Fruit fly (Drosophila melanogaster) whole organism, embryonic: ENCODE results near the gene SLC5A11.

Experiments used
- BEAF-32 ChIP-seq: fragments of 200-800 bp; sonication (Bioruptor generic); optimal IDR thresholded peaks from 3 replicates; lab custom pipeline; 2017; ENCODE audit warnings: missing biosample characterization, missing genetic modification characterization, mild to moderate bottlenecking, moderate library complexity, missing genetic modification reagents
- C15 ChIP-seq: fragments of 200-800 bp; sonication (Bioruptor generic); IDR thresholded peaks from 3 replicates; pipeline ENCODE4 v1.3.6; 2022; ENCODE audit warnings: missing biosample characterization, missing genetic modification characterization
- CG10274 ChIP-seq: fragments of 200-800 bp; sonication (Bioruptor generic); optimal IDR thresholded peaks from 3 replicates; lab custom pipeline; 2017; ENCODE audit warnings: missing biosample characterization, mild to moderate bottlenecking, missing genetic modification characterization
- CG10321 ChIP-seq: fragments of 200-800 bp; sonication (Bioruptor generic); IDR thresholded peaks from 2 replicates; pipeline ENCODE4 v1.3.6; 2022; ENCODE audit warnings: missing biosample characterization, missing genetic modification characterization
- CG10654 ChIP-seq: fragments of 200-800 bp; sonication (Bioruptor generic); optimal IDR thresholded peaks from 2 replicates; lab custom pipeline; 2016; ENCODE audit warnings: missing biosample characterization, missing genetic modification characterization
- CG11456 ChIP-seq: fragments of 200-800 bp; sonication (Bioruptor generic); IDR thresholded peaks from 3 replicates; pipeline ENCODE4 v1.3.6; 2022; ENCODE audit warnings: missing biosample characterization, missing genetic modification characterization
- CG11560 ChIP-seq: fragments of 200-800 bp; sonication (Bioruptor generic); IDR thresholded peaks from 3 replicates; pipeline ENCODE4 v1.3.6; 2022; ENCODE audit warnings: missing biosample characterization, missing genetic modification characterization
- CG11695 ChIP-seq: fragments of 200-800 bp; sonication (Bioruptor generic); IDR thresholded peaks from 3 replicates; pipeline ENCODE4 v1.3.6; 2022; ENCODE audit warnings: missing biosample characterization, missing genetic modification characterization
- CG12071 ChIP-seq: fragments of 200-800 bp; sonication (Bioruptor generic); optimal IDR thresholded peaks from 3 replicates; lab custom pipeline; 2018; ENCODE audit warnings: missing biosample characterization, mild to moderate bottlenecking, missing genetic modification characterization
- CG12299 ChIP-seq: fragments of 200-800 bp; sonication (Bioruptor generic); optimal IDR thresholded peaks from 2 replicates; lab custom pipeline; 2018; ENCODE audit warnings: missing biosample characterization, mild to moderate bottlenecking, missing genetic modification characterization
- CG13123 ChIP-seq: fragments of 200-800 bp; sonication (Bioruptor generic); optimal IDR thresholded peaks from 2 replicates; lab custom pipeline; 2016; ENCODE audit warnings: missing biosample characterization, missing genetic modification characterization
- CG1529 ChIP-seq: fragments of 200-800 bp; sonication (Bioruptor generic); optimal IDR thresholded peaks from 3 replicates; lab custom pipeline; 2018; ENCODE audit warnings: missing biosample characterization, missing genetic modification characterization
- CG1602 ChIP-seq: fragments of 200-800 bp; sonication (Bioruptor generic); optimal IDR thresholded peaks from 3 replicates; lab custom pipeline; 2016; ENCODE audit warnings: missing biosample characterization, missing genetic modification characterization
- CG17359 ChIP-seq: fragments of 200-800 bp; sonication (Bioruptor generic); optimal IDR thresholded peaks from 3 replicates; lab custom pipeline; 2018; ENCODE audit warnings: missing biosample characterization, mild to moderate bottlenecking, missing genetic modification characterization, moderate library complexity
- CG32767 ChIP-seq: fragments of 200-800 bp; sonication (Bioruptor generic); IDR thresholded peaks from 2 replicates; pipeline ENCODE4 v1.3.6; 2022; ENCODE audit warnings: missing biosample characterization, missing genetic modification characterization
- CG33557 ChIP-seq: fragments of 200-800 bp; sonication (Bioruptor generic); optimal IDR thresholded peaks from 2 replicates; lab custom pipeline; 2019; ENCODE audit warnings: missing biosample characterization, mild to moderate bottlenecking, missing genetic modification characterization, moderate library complexity
- CG3847 ChIP-seq: fragments of 200-800 bp; sonication (Bioruptor generic); IDR thresholded peaks from 2 replicates; pipeline ENCODE4 v1.3.6; 2022; ENCODE audit warnings: missing biosample characterization, missing genetic modification characterization
- CG4328 ChIP-seq: fragments of 200-800 bp; sonication (Bioruptor generic); optimal IDR thresholded peaks from 3 replicates; lab custom pipeline; 2017; ENCODE audit warnings: missing biosample characterization, missing genetic modification reagents, missing genetic modification characterization
- CG5953 ChIP-seq: fragments of 200-800 bp; sonication (Bioruptor generic); IDR thresholded peaks from 2 replicates; pipeline ENCODE4 v1.3.6; 2022; ENCODE audit warnings: missing biosample characterization, missing genetic modification characterization
- CG6791 ChIP-seq: fragments of 200-800 bp; sonication (Bioruptor generic); IDR thresholded peaks from 3 replicates; pipeline ENCODE4 v1.3.6; 2022; ENCODE audit warnings: missing biosample characterization, missing genetic modification characterization; ENCODE audit not compliant: partially characterized antibody
- CG8478 ChIP-seq: fragments of >200 bp; optimal IDR thresholded peaks from 2 replicates; lab custom pipeline; 2018
- CG9727 ChIP-seq: fragments of 200-800 bp; sonication (Bioruptor generic); optimal IDR thresholded peaks from 3 replicates; lab custom pipeline; 2017; ENCODE audit warnings: missing biosample characterization, mild to moderate bottlenecking, missing genetic modification characterization
- CG9817 ChIP-seq: fragments of 200-800 bp; sonication (Bioruptor generic); optimal IDR thresholded peaks from 2 replicates; lab custom pipeline; 2018; ENCODE audit warnings: missing biosample characterization, mild to moderate bottlenecking, missing genetic modification characterization, moderate library complexity
- E2f2 ChIP-seq: fragments of 200-800 bp; sonication (Bioruptor generic); IDR thresholded peaks from 2 replicates; pipeline ENCODE4 v1.3.6; 2022; ENCODE audit warnings: missing biosample characterization, missing genetic modification characterization
- Elba2 ChIP-seq: fragments of 200-800 bp; sonication (Bioruptor generic); optimal IDR thresholded peaks from 3 replicates; lab custom pipeline; 2016; ENCODE audit warnings: missing biosample characterization, missing genetic modification characterization
- HLH54F ChIP-seq: fragments of 200-800 bp; sonication (Bioruptor generic); optimal IDR thresholded peaks from 3 replicates; lab custom pipeline; 2016; ENCODE audit warnings: missing biosample characterization, missing genetic modification characterization
- HLHmδ ChIP-seq: fragments of 200-800 bp; sonication (Bioruptor generic); optimal IDR thresholded peaks from 2 replicates; lab custom pipeline; 2018; ENCODE audit warnings: missing biosample characterization, mild to moderate bottlenecking, missing genetic modification characterization, moderate library complexity
- Hr39 ChIP-seq: fragments of >200 bp; optimal IDR thresholded peaks from 2 replicates; lab custom pipeline; 2017
- NFAT ChIP-seq: fragments of 200-800 bp; sonication (Bioruptor generic); IDR thresholded peaks from 2 replicates; pipeline ENCODE4 v1.3.6; 2022; ENCODE audit warnings: missing biosample characterization, missing genetic modification characterization
- Nf-YB ChIP-seq: fragments of 200-800 bp; sonication (Bioruptor generic); optimal IDR thresholded peaks from 3 replicates; lab custom pipeline; 2019; ENCODE audit warnings: missing biosample characterization, mild to moderate bottlenecking, missing genetic modification characterization, moderate library complexity
- Oli ChIP-seq: fragments of 200-800 bp; sonication (Bioruptor generic); optimal IDR thresholded peaks from 2 replicates; lab custom pipeline; 2018; ENCODE audit warnings: missing biosample characterization, mild to moderate bottlenecking, missing genetic modification characterization, moderate library complexity
- Sox100B ChIP-seq: fragments of 200-800 bp; sonication (Bioruptor generic); optimal IDR thresholded peaks from 3 replicates; lab custom pipeline; 2018; ENCODE audit warnings: missing biosample characterization, mild to moderate bottlenecking, missing genetic modification characterization
- Sox102F ChIP-seq: fragments of 200-800 bp; sonication (Bioruptor generic); optimal IDR thresholded peaks from 2 replicates; lab custom pipeline; 2018; ENCODE audit warnings: missing biosample characterization, mild to moderate bottlenecking, missing genetic modification characterization, moderate library complexity
- Ssrp ChIP-seq: fragments of 200-800 bp; sonication (Bioruptor generic); optimal IDR thresholded peaks from 2 replicates; lab custom pipeline; 2018; ENCODE audit warnings: missing biosample characterization, mild to moderate bottlenecking, missing genetic modification characterization, moderate library complexity
- al ChIP-seq: fragments of 200-800 bp; sonication (Bioruptor generic); IDR thresholded peaks from 2 replicates; pipeline ENCODE4 v1.3.6; 2022; ENCODE audit warnings: missing biosample characterization, missing genetic modification characterization
- btn ChIP-seq: fragments of 200-800 bp; sonication (Bioruptor generic); optimal IDR thresholded peaks from 2 replicates; lab custom pipeline; 2016; ENCODE audit warnings: missing biosample characterization, missing genetic modification characterization
- chn ChIP-seq: fragments of 200-800 bp; sonication (Bioruptor generic); optimal IDR thresholded peaks from 2 replicates; lab custom pipeline; 2016; ENCODE audit warnings: missing biosample characterization, missing genetic modification characterization
- crc ChIP-seq: fragments of 200-800 bp; sonication (Bioruptor generic); optimal IDR thresholded peaks from 2 replicates; lab custom pipeline; 2016; ENCODE audit warnings: missing biosample characterization, missing genetic modification characterization
- disco-r ChIP-seq: fragments of 200-800 bp; sonication (Bioruptor generic); optimal IDR thresholded peaks from 2 replicates; lab custom pipeline; 2016; ENCODE audit warnings: missing biosample characterization, missing genetic modification characterization
- dmrt99B ChIP-seq: fragments of 200-800 bp; sonication (Bioruptor generic); optimal IDR thresholded peaks from 2 replicates; lab custom pipeline; 2018; ENCODE audit warnings: missing biosample characterization, mild to moderate bottlenecking, missing genetic modification characterization, moderate library complexity
- fd102C ChIP-seq: fragments of 200-800 bp; sonication (Bioruptor generic); optimal IDR thresholded peaks from 2 replicates; lab custom pipeline; 2018; ENCODE audit warnings: missing biosample characterization, mild to moderate bottlenecking, missing genetic modification characterization, moderate library complexity
- h ChIP-seq: fragments of >200 bp; optimal IDR thresholded peaks from 2 replicates; lab custom pipeline; 2017
- hkb ChIP-seq, 2 experiments: fragments of 200-800 bp in 1 of 2; fragments of >200 bp in 1 of 2; sonication (Bioruptor generic) in 1 of 2; IDR thresholded peaks in 1 of 2; optimal IDR thresholded peaks in 1 of 2; 2 replicates each; pipeline versions ENCODE4 v1.3.6 to Lab custom; 2017 to 2022; ENCODE audit warnings: missing biosample characterization in 1 of 2, missing genetic modification characterization in 1 of 2
- lov ChIP-seq, 2 experiments: fragments of 200-800 bp in 1 of 2; fragments of >200 bp in 1 of 2; sonication (Bioruptor generic) in 1 of 2; IDR thresholded peaks in 1 of 2; optimal IDR thresholded peaks in 1 of 2; 2 replicates in 1 of 2; 3 replicates in 1 of 2; pipeline versions ENCODE4 v1.3.6 to Lab custom; 2017 to 2022; ENCODE audit warnings: missing biosample characterization in 1 of 2, missing genetic modification characterization in 1 of 2
- org-1 ChIP-seq: fragments of 200-800 bp; sonication (Bioruptor generic); optimal IDR thresholded peaks from 2 replicates; lab custom pipeline; 2017; ENCODE audit warnings: missing biosample characterization, missing genetic modification characterization
- pb ChIP-seq: fragments of 200-800 bp; sonication (Bioruptor generic); optimal IDR thresholded peaks from 3 replicates; lab custom pipeline; 2016; ENCODE audit warnings: missing biosample characterization, missing genetic modification characterization
- sd ChIP-seq: fragments of 200-800 bp; sonication (Bioruptor generic); optimal IDR thresholded peaks from 3 replicates; lab custom pipeline; 2018; ENCODE audit warnings: missing biosample characterization, mild to moderate bottlenecking, missing genetic modification characterization, moderate library complexity
- sisA ChIP-seq: fragments of 200-800 bp; sonication (Bioruptor generic); IDR thresholded peaks from 2 replicates; pipeline ENCODE4 v1.3.6; 2022; ENCODE audit warnings: missing biosample characterization, missing genetic modification characterization
- tup ChIP-seq: fragments of 200-800 bp; sonication (Bioruptor generic); optimal IDR thresholded peaks from 2 replicates; lab custom pipeline; 2016; ENCODE audit warnings: missing biosample characterization, mild to moderate bottlenecking, missing genetic modification characterization, moderate library complexity
- tx ChIP-seq: fragments of 200-800 bp; sonication (Bioruptor generic); optimal IDR thresholded peaks from 2 replicates; lab custom pipeline; 2016; ENCODE audit warnings: missing biosample characterization, missing genetic modification characterization
- zfh1 ChIP-seq: fragments of 200-800 bp; sonication (Bioruptor generic); IDR thresholded peaks from 3 replicates; pipeline ENCODE4 v1.3.6; 2022; ENCODE audit warnings: missing biosample characterization, missing genetic modification characterization
- zfh2 ChIP-seq: fragments of 200-800 bp; sonication (Bioruptor generic); optimal IDR thresholded peaks from 2 replicates; lab custom pipeline; 2016; ENCODE audit warnings: missing biosample characterization, missing genetic modification characterization

SLC5A11 gene

dm6 chr2L:8239712-8240245 lies 34.8 kb upstream of the SLC5A11 start, which contains the start of gene Pvr (continued):
- TF ChIP-seq Oli (tag; lab: Kevin White, UChicago) (no peak), pb (no peak), BEAF-32 (GFP tag; lab: Kevin White, UChicago) (peak; percentile 95), CG8478 (lab: Kevin White, UChicago) (no peak), CG11695 (GFP tag; lab: Robert Waterston, UW) (no peak), CG1602 (no peak), NFAT (GFP tag; lab: Robert Waterston, UW) (no peak), disco-r (GFP tag; lab: Kevin White, UChicago) (no peak), Sox100B (GFP tag; lab: Kevin White, UChicago) (no peak), sd (tag; lab: Kevin White, UChicago) (no peak), E2f2 (GFP tag; lab: Robert Waterston, UW) (peak; percentile 72), Elba2 (GFP tag; lab: Kevin White, UChicago) (no peak), CG1529 (GFP tag; lab: Kevin White, UChicago) (no peak), CG11456 (GFP tag; lab: Robert Waterston, UW) (no peak), hkb (optimal IDR thresholded peaks at IDR 0.05; lab: Kevin White, UChicago) (peak; percentile 77), hkb (GFP tag; IDR thresholded peaks at IDR 0.05; lab: Robert Waterston, UW) (no peak), CG10321 (GFP tag; lab: Robert Waterston, UW) (no peak), CG10654 (GFP tag; lab: Kevin White, UChicago) (no peak), fd102C (GFP tag; lab: Kevin White, UChicago) (no peak), CG10274 (no peak), CG17359 (tag; lab: Kevin White, UChicago) (no peak), CG9817 (tag; lab: Kevin White, UChicago) (no peak), CG5953 (GFP tag; lab: Robert Waterston, UW) (no peak), Nf-YB (GFP tag; lab: Kevin White, UChicago) (no peak), tx (GFP tag; lab: Kevin White, UChicago) (no peak), lov (optimal IDR thresholded peaks at IDR 0.05; lab: Kevin White, UChicago) (no peak), lov (GFP tag; IDR thresholded peaks at IDR 0.05; lab: Robert Waterston, UW) (no peak), CG12071 (no peak), CG6791 (GFP tag; lab: Robert Waterston, UW) (peak; percentile 95), CG4328 (no peak), CG9727 (GFP tag; lab: Kevin White, UChicago) (no peak), Hr39 (lab: Kevin White, UChicago) (no peak), HLH54F (GFP tag; lab: Kevin White, UChicago) (no peak), chn (GFP tag; lab: Kevin White, UChicago) (no peak), Sox102F (GFP tag; lab: Kevin White, UChicago) (no peak), CG12299 (tag; lab: Kevin White, UChicago) (no peak), CG33557 (GFP tag; lab: Kevin White, UChicago) (peak; percentile 6), CG32767 (GFP tag; lab: Robert Waterston, UW) (no peak), h (lab: Kevin White, UChicago) (no peak), btn (GFP tag; lab: Kevin White, UChicago) (no peak), CG11560 (tag; lab: Robert Waterston, UW) (no peak; the same call in 2 of the 3 replicates), tup (no peak), sisA (no peak), zfh2 (GFP tag; lab: Kevin White, UChicago) (no peak), zfh1 (no peak), org-1 (GFP tag; lab: Kevin White, UChicago) (no peak), CG13123 (GFP tag; lab: Kevin White, UChicago) (no peak), al (GFP tag; lab: Robert Waterston, UW) (no peak), Ssrp (no peak), dmrt99B (tag; lab: Kevin White, UChicago) (no peak), crc (no peak), CG3847 (GFP tag; lab: Robert Waterston, UW) (peak; percentile 53), C15 (GFP tag; lab: Robert Waterston, UW) (no peak), HLHmδ (GFP tag; lab: Kevin White, UChicago) (peak; percentile 19)
